Worm (Caenorhabditis elegans): ENCODE measurements around the gene C56G2.15.

C56G2.15 gene

ce11 chrIII:6399424-6399823 is 31.7 kb upstream of the C56G2.15 start:
- no peak for TF ChIP-seq tbx-11 (GFP tag; IDR thresholded peaks at IDR 0.05)
- no peak for TF ChIP-seq hmg-4 (GFP tag; optimal IDR thresholded peaks at IDR 0.05)
- TF ChIP-seq flt-1 (GFP tag; IDR thresholded peaks at IDR 0.05), result no peak
- no peak for TF ChIP-seq B0310.2 (tag; optimal IDR thresholded peaks at IDR 0.05)
- no peak for TF ChIP-seq F13C5.2 (tag; optimal IDR thresholded peaks at IDR 0.05)
- TF ChIP-seq ama-1 (optimal IDR thresholded peaks at IDR 0.05), result no peak
- TF ChIP-seq tbx-37 (GFP tag; conservative IDR thresholded peaks at IDR 0.05), result no peak
- no peak for TF ChIP-seq hnd-1 (tag; optimal IDR thresholded peaks at IDR 0.05)
- TF ChIP-seq ets-7 (tag; optimal IDR thresholded peaks at IDR 0.05), result no peak
- no peak for TF ChIP-seq ceh-36 (tag; optimal IDR thresholded peaks at IDR 0.05)
- TF ChIP-seq aly-1 (tag; optimal IDR thresholded peaks at IDR 0.05), result no peak

ce11 chrIII:6398124-6398523 is 30.4 kb upstream of the C56G2.15 start:
- TF ChIP-seq aly-1 (tag; optimal IDR thresholded peaks at IDR 0.05), result no peak
- no peak for TF ChIP-seq hmbx-1 (tag; optimal IDR thresholded peaks at IDR 0.05)
- TF ChIP-seq hmg-4 (GFP tag; optimal IDR thresholded peaks at IDR 0.05), result no peak
- no peak for TF ChIP-seq tra-4 (tag; optimal IDR thresholded peaks at IDR 0.05)
- no peak for TF ChIP-seq B0310.2 (tag; optimal IDR thresholded peaks at IDR 0.05)

- TF ChIP-seq hmbx-1 (tag; optimal IDR thresholded peaks at IDR 0.05), result no peak
- TF ChIP-seq tbx-37 (GFP tag; conservative IDR thresholded peaks at IDR 0.05), result no peak
- TF ChIP-seq aly-1 (tag; optimal IDR thresholded peaks at IDR 0.05), result no peak
- TF ChIP-seq flt-1 (GFP tag; IDR thresholded peaks at IDR 0.05), result no peak
- TF ChIP-seq ceh-13 (GFP tag; optimal IDR thresholded peaks at IDR 0.05), result no peak
- TF ChIP-seq scrt-1 (GFP tag; IDR thresholded peaks at IDR 0.05), result no peak
- no peak for TF ChIP-seq tbx-11 (GFP tag; IDR thresholded peaks at IDR 0.05)
- TF ChIP-seq F13C5.2 (tag; optimal IDR thresholded peaks at IDR 0.05), result no peak
- no peak for TF ChIP-seq pes-1 (GFP tag; IDR thresholded peaks at IDR 0.05)
- TF ChIP-seq hmg-4 (GFP tag; optimal IDR thresholded peaks at IDR 0.05), result no peak
- no peak for TF ChIP-seq B0310.2 (tag; optimal IDR thresholded peaks at IDR 0.05)
- no peak for TF ChIP-seq ceh-36 (tag; optimal IDR thresholded peaks at IDR 0.05)
- no peak for TF ChIP-seq hnd-1 (tag; optimal IDR thresholded peaks at IDR 0.05)
- no peak for TF ChIP-seq sea-1 (GFP tag; conservative IDR thresholded peaks at IDR 0.05)
- TF ChIP-seq ets-7 (tag; optimal IDR thresholded peaks at IDR 0.05), result no peak
- no peak for TF ChIP-seq tra-4 (tag; optimal IDR thresholded peaks at IDR 0.05)
- TF ChIP-seq ama-1 (optimal IDR thresholded peaks at IDR 0.05), result no peak
These were observed 28.7 kb upstream of the C56G2.15 start for ce11 chrIII:6396381-6396780.

- TF ChIP-seq F13C5.2 (tag; optimal IDR thresholded peaks at IDR 0.05), result no peak
- no peak for TF ChIP-seq tra-4 (tag; optimal IDR thresholded peaks at IDR 0.05)
- no peak for TF ChIP-seq flt-1 (GFP tag; IDR thresholded peaks at IDR 0.05)
- no peak for TF ChIP-seq ceh-36 (tag; optimal IDR thresholded peaks at IDR 0.05)
- no peak for TF ChIP-seq tbx-37 (GFP tag; conservative IDR thresholded peaks at IDR 0.05)
- TF ChIP-seq ama-1 (optimal IDR thresholded peaks at IDR 0.05), result no peak
- TF ChIP-seq ets-7 (tag; optimal IDR thresholded peaks at IDR 0.05), result no peak
- no peak for TF ChIP-seq aly-1 (tag; optimal IDR thresholded peaks at IDR 0.05)
- no peak for TF ChIP-seq pes-1 (GFP tag; IDR thresholded peaks at IDR 0.05)
- no peak for TF ChIP-seq hmg-4 (GFP tag; optimal IDR thresholded peaks at IDR 0.05)
- no peak for TF ChIP-seq scrt-1 (GFP tag; IDR thresholded peaks at IDR 0.05)
- TF ChIP-seq B0310.2 (tag; optimal IDR thresholded peaks at IDR 0.05), result no peak
- TF ChIP-seq hnd-1 (tag; optimal IDR thresholded peaks at IDR 0.05), result no peak
- TF ChIP-seq hmbx-1 (tag; optimal IDR thresholded peaks at IDR 0.05), result no peak
These were observed 28.1 kb upstream of the C56G2.15 start, which contains the start of gene oatr-1 for ce11 chrIII:6395706-6396232. oatr-1 (minus strand) TSS chrIII:6396182.

ce11 chrIII:6390644-6391043 is 22.9 kb upstream of the C56G2.15 start, which contains the start of gene smrc-1:
smrc-1 (plus strand) TSS chrIII:6390944.
- TF ChIP-seq F13C5.2 (tag; optimal IDR thresholded peaks at IDR 0.05) (no peak), ets-7 (tag; optimal IDR thresholded peaks at IDR 0.05) (no peak), scrt-1 (GFP tag; IDR thresholded peaks at IDR 0.05) (no peak), tra-4 (tag; optimal IDR thresholded peaks at IDR 0.05) (no peak)

ce11 chrIII:6389533-6389932 is 21.8 kb upstream of the C56G2.15 start, which contains the start of gene C16A3.2:
C16A3.2 (plus strand) TSS chrIII:6389833.
- TF ChIP-seq tra-4 (tag; optimal IDR thresholded peaks at IDR 0.05) (no peak), scrt-1 (GFP tag; IDR thresholded peaks at IDR 0.05) (no peak), F13C5.2 (tag; optimal IDR thresholded peaks at IDR 0.05) (no peak), hmbx-1 (tag; optimal IDR thresholded peaks at IDR 0.05) (no peak), ceh-13 (GFP tag; optimal IDR thresholded peaks at IDR 0.05) (no peak), flt-1 (GFP tag; IDR thresholded peaks at IDR 0.05) (no peak), tbx-11 (GFP tag; IDR thresholded peaks at IDR 0.05) (no peak), ceh-36 (tag; optimal IDR thresholded peaks at IDR 0.05) (no peak), sea-1 (GFP tag; conservative IDR thresholded peaks at IDR 0.05) (no peak), ets-7 (tag; optimal IDR thresholded peaks at IDR 0.05) (no peak), ama-1 (optimal IDR thresholded peaks at IDR 0.05) (no peak), pes-1 (GFP tag; IDR thresholded peaks at IDR 0.05) (no peak), hnd-1 (tag; optimal IDR thresholded peaks at IDR 0.05) (no peak), aly-1 (tag; optimal IDR thresholded peaks at IDR 0.05) (no peak), B0310.2 (tag; optimal IDR thresholded peaks at IDR 0.05) (no peak), tbx-37 (GFP tag; conservative IDR thresholded peaks at IDR 0.05) (no peak), hmg-4 (GFP tag; optimal IDR thresholded peaks at IDR 0.05) (no peak)

- TF ChIP-seq tbx-37 (GFP tag; conservative IDR thresholded peaks at IDR 0.05) (no peak), B0310.2 (tag; optimal IDR thresholded peaks at IDR 0.05) (no peak), ama-1 (optimal IDR thresholded peaks at IDR 0.05) (peak; percentile 15), pes-1 (GFP tag; IDR thresholded peaks at IDR 0.05) (no peak), ceh-13 (GFP tag; optimal IDR thresholded peaks at IDR 0.05) (no peak), hmg-4 (GFP tag; optimal IDR thresholded peaks at IDR 0.05) (no peak)
These were observed 15.4 kb upstream of the C56G2.15 start, which contains the start of gene let-716 for ce11 chrIII:6382987-6383602. let-716 (plus strand) TSS chrIII:6383552.

All from whole organism, early embryonic.